Worm (Caenorhabditis elegans) whole organism, L1 larva: Measurements from ENCODE around the gene alh-7.
A peak's percentile ranks its signal among the peaks of the same experiment; 100 is the strongest.

Source experiments
- C04F5.9 ChIP-seq: sonication (generic microtip); optimal IDR thresholded peaks from 2 replicates; lab custom pipeline; 2016; ENCODE audit warnings: missing genetic modification characterization, missing compliant biosample characterization
- C34B4.2 ChIP-seq: sonication (generic microtip); optimal IDR thresholded peaks from 2 replicates; lab custom pipeline; 2017; ENCODE audit warnings: mild to moderate bottlenecking, missing genetic modification characterization, missing compliant biosample characterization
- Y116A8C.19 ChIP-seq: sonication (generic microtip); optimal IDR thresholded peaks from 2 replicates; lab custom pipeline; 2016; ENCODE audit warnings: missing compliant biosample characterization, missing genetic modification characterization, borderline replicate concordance
- ceh-63 ChIP-seq: fragments of 200-800 bp; sonication (Bioruptor generic); optimal IDR thresholded peaks from 2 replicates; lab custom pipeline; 2018; ENCODE audit warnings: mild to moderate bottlenecking, missing genetic modification characterization, missing compliant biosample characterization
- ceh-8 ChIP-seq: fragments of 200-800 bp; sonication (Bioruptor generic); optimal IDR thresholded peaks from 2 replicates; lab custom pipeline; 2018; ENCODE audit warnings: mild to moderate bottlenecking, missing genetic modification characterization, moderate library complexity, missing compliant biosample characterization
- ceh-82 ChIP-seq, 3 experiments: fragments of 150-350 bp in 1 of 3; sonication (generic microtip) in 2 of 3; optimal IDR thresholded peaks; 2 replicates each; lab custom pipeline; 2014 to 2017; ENCODE audit warnings: missing biosample characterization in 3 of 3, missing genetic modification characterization in 3 of 3
- ceh-90 ChIP-seq: sonication (generic microtip); optimal IDR thresholded peaks from 2 replicates; lab custom pipeline; 2016; ENCODE audit warnings: missing genetic modification characterization, missing compliant biosample characterization
- dpl-1 ChIP-seq, 3 experiments: fragments of 150-350 bp in 2 of 3; sonication (generic microtip) in 1 of 3; optimal IDR thresholded peaks; 2 replicates each; lab custom pipeline; 2014 to 2017; ENCODE audit warnings: missing biosample characterization in 3 of 3, missing genetic modification characterization in 3 of 3, missing genetic modification reagents in 3 of 3
- egl-13 ChIP-seq: sonication (generic microtip); optimal IDR thresholded peaks from 2 replicates; lab custom pipeline; 2016; ENCODE audit warnings: missing genotype, missing genetic modification reagents, missing genetic modification characterization, missing compliant biosample characterization
- elt-3 ChIP-seq, 6 experiments: fragments of 150-350 bp in 1 of 6; sonication (generic microtip); optimal IDR thresholded peaks; 2 replicates each; lab custom pipeline; 2017 to 2018; ENCODE audit warnings: missing biosample characterization in 6 of 6, missing genetic modification characterization in 6 of 6, inconsistent platforms in 1 of 6
- fkh-4 ChIP-seq: sonication (generic microtip); optimal IDR thresholded peaks from 2 replicates; lab custom pipeline; 2016; ENCODE audit warnings: missing compliant biosample characterization, missing genetic modification characterization, borderline replicate concordance
- fkh-8 ChIP-seq: sonication (generic microtip); optimal IDR thresholded peaks from 2 replicates; lab custom pipeline; 2016; ENCODE audit warnings: mild to moderate bottlenecking, missing genetic modification characterization, missing compliant biosample characterization
- fos-1 ChIP-seq: fragments of 150-350 bp; optimal IDR thresholded peaks from 2 replicates; lab custom pipeline; 2014; ENCODE audit warnings: missing biosample characterization, missing genetic modification characterization
- grh-1 ChIP-seq: fragments of 200-800 bp; sonication (Bioruptor generic); IDR thresholded peaks from 2 replicates; pipeline ENCODE4 v1.3.6; 2022; ENCODE audit warnings: missing genetic modification reagents, missing genetic modification characterization, missing compliant biosample characterization
- hlh-4 ChIP-seq: sonication (generic microtip); optimal IDR thresholded peaks from 2 replicates; lab custom pipeline; 2016; ENCODE audit warnings: mild to moderate bottlenecking, missing genetic modification characterization, missing compliant biosample characterization
- hpl-2 ChIP-seq: fragments of 150-350 bp; optimal IDR thresholded peaks from 2 replicates; lab custom pipeline; 2014; ENCODE audit warnings: missing biosample characterization, missing genetic modification reagents, missing genetic modification characterization
- lin-13 ChIP-seq: fragments of 150-350 bp; optimal IDR thresholded peaks from 2 replicates; lab custom pipeline; 2014; ENCODE audit warnings: missing biosample characterization, missing genetic modification reagents, missing genetic modification characterization
- lin-14 ChIP-seq: fragments of 200-800 bp; sonication (Bioruptor generic); optimal IDR thresholded peaks from 2 replicates; lab custom pipeline; 2018; ENCODE audit warnings: mild to moderate bottlenecking, missing genetic modification characterization, moderate library complexity, missing compliant biosample characterization
- lin-15B ChIP-seq: fragments of 150-350 bp; sonication (generic microtip); optimal IDR thresholded peaks from 3 replicates; lab custom pipeline; 2014; ENCODE audit warnings: missing biosample characterization, missing genetic modification characterization
- lin-35 ChIP-seq, 2 experiments: fragments of 150-350 bp; optimal IDR thresholded peaks; 2 replicates each; lab custom pipeline; 2014; ENCODE audit warnings: missing biosample characterization in 2 of 2, missing genetic modification characterization in 2 of 2, missing genetic modification reagents in 2 of 2
- lin-39 ChIP-seq: fragments of 150-350 bp; optimal IDR thresholded peaks from 2 replicates; lab custom pipeline; 2014; ENCODE audit warnings: missing biosample characterization, missing genetic modification reagents, missing genetic modification characterization
- lir-3 ChIP-seq: sonication (generic microtip); optimal IDR thresholded peaks from 2 replicates; lab custom pipeline; 2016; ENCODE audit warnings: mild to moderate bottlenecking, missing genetic modification characterization, moderate library complexity, missing compliant biosample characterization; ENCODE audit not compliant: poor library complexity
- mab-9 ChIP-seq: fragments of 200-800 bp; sonication (Bioruptor generic); IDR thresholded peaks from 2 replicates; pipeline ENCODE4 v1.3.6; 2022; ENCODE audit warnings: missing genetic modification reagents, missing genetic modification characterization, missing compliant biosample characterization
- mdl-1 ChIP-seq, 2 experiments: fragments of 150-350 bp; optimal IDR thresholded peaks; 2 replicates each; lab custom pipeline; 2014 to 2017; ENCODE audit warnings: missing biosample characterization in 2 of 2, missing genetic modification characterization in 2 of 2, inconsistent platforms in 1 of 2
- mep-1 ChIP-seq: fragments of 150-350 bp; optimal IDR thresholded peaks from 2 replicates; lab custom pipeline; 2014; ENCODE audit warnings: missing biosample characterization, missing genetic modification characterization
- nhr-12 ChIP-seq: sonication (generic microtip); optimal IDR thresholded peaks from 2 replicates; lab custom pipeline; 2017; ENCODE audit warnings: missing biosample characterization, missing genetic modification characterization
- nhr-19 ChIP-seq: fragments of 200-800 bp; sonication (Bioruptor generic); conservative IDR thresholded peaks from 2 replicates; pipeline ENCODE4 v1.3.6; 2022; ENCODE audit warnings: missing genetic modification characterization, missing compliant biosample characterization
- nhr-20 ChIP-seq: sonication (generic microtip); optimal IDR thresholded peaks from 2 replicates; lab custom pipeline; 2016; ENCODE audit warnings: mild to moderate bottlenecking, missing genetic modification characterization, missing compliant biosample characterization
- nhr-237 ChIP-seq: fragments of 150-350 bp; optimal IDR thresholded peaks from 2 replicates; lab custom pipeline; 2014; ENCODE audit warnings: missing biosample characterization, missing genetic modification characterization
- nhr-76 ChIP-seq: sonication (generic microtip); optimal IDR thresholded peaks from 2 replicates; lab custom pipeline; 2017; ENCODE audit warnings: missing biosample characterization, missing genetic modification characterization
- nhr-77 ChIP-seq: fragments of 150-350 bp; optimal IDR thresholded peaks from 2 replicates; lab custom pipeline; 2014; ENCODE audit warnings: missing biosample characterization, missing genetic modification characterization
- nhr-84 ChIP-seq: sonication (generic microtip); optimal IDR thresholded peaks from 2 replicates; lab custom pipeline; 2017; ENCODE audit warnings: missing biosample characterization, missing genetic modification characterization
- nhr-85 ChIP-seq: sonication (generic microtip); peaks from one replicate; lab custom pipeline; 2016; ENCODE audit warnings: missing genetic modification characterization, inconsistent platforms, missing compliant biosample characterization
- pax-3 ChIP-seq: fragments of 200-800 bp; sonication (Bioruptor generic); optimal IDR thresholded peaks from 2 replicates; lab custom pipeline; 2018; ENCODE audit warnings: mild to moderate bottlenecking, missing genetic modification characterization, moderate library complexity, missing compliant biosample characterization
- skn-1 ChIP-seq: fragments of 150-350 bp; optimal IDR thresholded peaks from 2 replicates; lab custom pipeline; 2014; ENCODE audit warnings: missing biosample characterization, missing genetic modification characterization
- snu-23 ChIP-seq: sonication (generic microtip); optimal IDR thresholded peaks from 2 replicates; lab custom pipeline; 2016; ENCODE audit warnings: missing genetic modification characterization, missing compliant biosample characterization
- sox-4 ChIP-seq: sonication (generic microtip); optimal IDR thresholded peaks from 2 replicates; lab custom pipeline; 2016; ENCODE audit warnings: missing genetic modification characterization, missing compliant biosample characterization
- sup-37 ChIP-seq: fragments of 200-800 bp; sonication (Bioruptor generic); optimal IDR thresholded peaks from 2 replicates; lab custom pipeline; 2018; ENCODE audit warnings: mild to moderate bottlenecking, missing genetic modification characterization, missing compliant biosample characterization
- swsn-7 ChIP-seq: sonication (generic microtip); optimal IDR thresholded peaks from 2 replicates; lab custom pipeline; 2016; ENCODE audit warnings: missing genetic modification characterization, missing compliant biosample characterization
- tbx-2 ChIP-seq: sonication (generic microtip); optimal IDR thresholded peaks from 2 replicates; lab custom pipeline; 2016; ENCODE audit warnings: missing genetic modification characterization, missing compliant biosample characterization
- unc-86 ChIP-seq: sonication (generic microtip); optimal IDR thresholded peaks from 2 replicates; lab custom pipeline; 2016; ENCODE audit warnings: missing genetic modification characterization, missing compliant biosample characterization
- unc-98 ChIP-seq: fragments of 200-800 bp; sonication (Bioruptor generic); IDR thresholded peaks from 2 replicates; pipeline ENCODE4 v1.3.6; 2022; ENCODE audit warnings: missing genetic modification characterization, missing compliant biosample characterization
- zag-1 ChIP-seq: fragments of 150-350 bp; optimal IDR thresholded peaks from 2 replicates; lab custom pipeline; 2014; ENCODE audit warnings: missing biosample characterization, missing genetic modification characterization
- ztf-11 ChIP-seq, 2 experiments: sonication (generic microtip); optimal IDR thresholded peaks; 2 replicates each; lab custom pipeline; 2016 to 2017; ENCODE audit warnings: missing genetic modification characterization in 2 of 2, missing biosample characterization in 1 of 2, missing compliant biosample characterization in 1 of 2

The alh-7 gene

ce11 chrII:13460592-13461395, 30.8 kb downstream of the alh-7 start, which contains the start of gene pqn-27 (continued):
- TF ChIP-seq lin-14 (GFP tag; lab: Kevin White, UChicago) (peak; percentile 76), fkh-8 (no peak), lin-15B (tag; lab: Kevin White, UChicago) (peak; percentile 36), tbx-2 (tag; lab: Kevin White, UChicago) (peak; percentile 79), ztf-11 (tag; optimal IDR thresholded peaks at IDR 0.05; lab: Kevin White, UChicago) (no peak), elt-3 (tag; optimal IDR thresholded peaks at IDR 0.05; lab: Kevin White, UChicago) (peak in 2 of 6 experiments; percentile 86 to 94)

DNA sequence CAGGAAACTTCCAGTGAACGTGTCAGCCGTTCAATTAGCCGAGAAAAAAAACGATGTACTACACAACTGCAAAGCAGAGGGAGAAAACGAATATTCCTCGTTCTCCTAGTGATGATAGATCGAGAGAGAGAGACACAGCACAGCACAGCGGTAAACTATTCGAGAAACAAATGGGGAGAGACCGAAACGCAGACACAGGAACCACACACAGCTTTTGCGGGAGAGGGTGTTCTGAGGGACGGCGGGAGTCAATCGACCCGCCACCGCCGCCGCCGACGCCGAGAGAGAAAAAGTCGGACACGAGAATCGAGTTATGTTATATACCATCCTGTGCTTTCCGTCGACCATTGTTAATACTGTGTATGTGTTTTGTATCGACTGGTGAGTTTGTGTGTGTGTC, 35.0 kb downstream of the alh-7 start:
- TF ChIP-seq ceh-63 (GFP tag; lab: Kevin White, UChicago) (no peak), nhr-84 (tag; lab: Kevin White, UChicago) (no peak), lin-15B (tag; lab: Kevin White, UChicago) (no peak), sox-4 (tag; lab: Kevin White, UChicago) (no peak), unc-98 (GFP tag; lab: Robert Waterston, UW) (no peak), nhr-20 (tag; lab: Kevin White, UChicago) (peak; percentile 21), C34B4.2 (tag; lab: Kevin White, UChicago) (no peak), tbx-2 (tag; lab: Kevin White, UChicago) (peak; percentile 13), skn-1 (tag; lab: Kevin White, UChicago) (peak; percentile 14), snu-23 (GFP tag; lab: Kevin White, UChicago) (peak; percentile 51), lin-14 (GFP tag; lab: Kevin White, UChicago) (peak; percentile 83), nhr-77 (tag; lab: Kevin White, UChicago) (peak; percentile 6), hlh-4 (tag; lab: Kevin White, UChicago) (no peak), ceh-8 (GFP tag; lab: Kevin White, UChicago) (no peak), lin-13 (GFP tag; lab: Kevin White, UChicago) (no peak), Y116A8C.19 (tag; lab: Kevin White, UChicago) (no peak), ceh-82 (tag; optimal IDR thresholded peaks at IDR 0.05; lab: Kevin White, UChicago) (no peak), elt-3 (tag; optimal IDR thresholded peaks at IDR 0.05; lab: Kevin White, UChicago) (no peak), nhr-76 (tag; lab: Kevin White, UChicago) (no peak), lin-35 (GFP tag; optimal IDR thresholded peaks at IDR 0.05; lab: Kevin White, UChicago) (peak in 1 of 2 experiments; percentile 10), nhr-19 (peak; percentile 18; the same call in 1 of the 2 replicates), lir-3 (tag; lab: Kevin White, UChicago) (no peak), mdl-1 (tag; optimal IDR thresholded peaks at IDR 0.05; lab: Kevin White, UChicago) (peak in 1 of 2 experiments; percentile 22), mep-1 (tag; lab: Kevin White, UChicago) (peak; percentile 3), swsn-7 (tag; lab: Kevin White, UChicago) (peak; percentile 22), nhr-237 (no peak), hpl-2 (GFP tag; lab: Kevin White, UChicago) (no peak)

ce11 chrII:13454839-13455238, 36.7 kb downstream of the alh-7 start:
- TF ChIP-seq zag-1 = no peak
- TF ChIP-seq mab-9 (GFP tag; lab: Robert Waterston, UW) = no peak
- TF ChIP-seq ceh-90 (tag; lab: Kevin White, UChicago) = no peak
- no peak for TF ChIP-seq lin-39
- no peak for TF ChIP-seq pax-3 (tag; lab: Kevin White, UChicago)
- no peak for TF ChIP-seq sox-4 (tag; lab: Kevin White, UChicago)
- no peak for TF ChIP-seq unc-98 (GFP tag; lab: Robert Waterston, UW)
- no peak for TF ChIP-seq nhr-19
- TF ChIP-seq egl-13 (tag; lab: Kevin White, UChicago) = no peak
- no peak for TF ChIP-seq unc-86 (tag; lab: Kevin White, UChicago)
- no peak for TF ChIP-seq dpl-1 (GFP tag; optimal IDR thresholded peaks at IDR 0.05; lab: Kevin White, UChicago)
- no peak for TF ChIP-seq fos-1 (tag; lab: Kevin White, UChicago)
- no peak for TF ChIP-seq nhr-12
- TF ChIP-seq fkh-4 = no peak
- TF ChIP-seq grh-1 (GFP tag; lab: Robert Waterston, UW) = no peak
- no peak for TF ChIP-seq C04F5.9 (tag; lab: Kevin White, UChicago)
- no peak for TF ChIP-seq swsn-7 (tag; lab: Kevin White, UChicago)
- no peak for TF ChIP-seq ceh-82 (tag; optimal IDR thresholded peaks at IDR 0.05; lab: Kevin White, UChicago)
- TF ChIP-seq nhr-85 (tag; lab: Kevin White, UChicago) = no peak
- no peak for TF ChIP-seq sup-37 (GFP tag; lab: Kevin White, UChicago)
- TF ChIP-seq, all 84 proteins: peak for 0
